Fruit fly (Drosophila melanogaster): Measurements from ENCODE around the gene ph-p.

ph-p gene

dm6 chrX:2139610-2140009 lies 1.4 kb upstream of the ph-p start:
- no peak for TF ChIP-seq CG17801 (GFP tag; optimal IDR thresholded peaks at IDR 0.05; ENCODE audit: partially characterized antibody)

- TF ChIP-seq CG17801 (GFP tag; optimal IDR thresholded peaks at IDR 0.05; ENCODE audit: partially characterized antibody): no peak
Measured at dm6 chrX:2138417-2138816, 246 bp upstream of the ph-p start.

dm6 chrX:2137587-2138341 lies 407 bp downstream of the ph-p start:
- TF ChIP-seq CG17801 (GFP tag; optimal IDR thresholded peaks at IDR 0.05; ENCODE audit: partially characterized antibody): peak; percentile 97

- peak; percentile 97 for TF ChIP-seq CG17801 (GFP tag; optimal IDR thresholded peaks at IDR 0.05; ENCODE audit: partially characterized antibody)
Measured at dm6 chrX:2136831-2137452, 1.2 kb downstream of the ph-p start.

dm6 chrX:2135868-2136787 lies 2.0 kb downstream of the ph-p start:
- TF ChIP-seq CG17801 (GFP tag; optimal IDR thresholded peaks at IDR 0.05; ENCODE audit: partially characterized antibody): no peak

- TF ChIP-seq CG17801 (GFP tag; optimal IDR thresholded peaks at IDR 0.05; ENCODE audit: partially characterized antibody): peak; percentile 88
Measured at dm6 chrX:2134965-2135758, 3.0 kb downstream of the ph-p start.

dm6 chrX:2134226-2134880 lies 3.8 kb downstream of the ph-p start:
- no peak for TF ChIP-seq CG17801 (GFP tag; optimal IDR thresholded peaks at IDR 0.05; ENCODE audit: partially characterized antibody)

dm6 chrX:2125527-2126088 lies 12.6 kb downstream of the ph-p start:
- TF ChIP-seq CG17801 (GFP tag; optimal IDR thresholded peaks at IDR 0.05; ENCODE audit: partially characterized antibody): no peak

dm6 chrX:2123965-2124688 lies 14.0 kb downstream of the ph-p start:
- peak; percentile 82 for TF ChIP-seq CG17801 (GFP tag; optimal IDR thresholded peaks at IDR 0.05; ENCODE audit: partially characterized antibody)

- peak; percentile 95 for TF ChIP-seq CG17801 (GFP tag; optimal IDR thresholded peaks at IDR 0.05; ENCODE audit: partially characterized antibody)
Measured at dm6 chrX:2123013-2123964, 14.9 kb downstream of the ph-p start, which contains the start of gene ph-d. Gene ph-d (minus strand): TSS chrX:2123286.

- TF ChIP-seq CG17801 (GFP tag; optimal IDR thresholded peaks at IDR 0.05; ENCODE audit: partially characterized antibody): peak; percentile 49
Measured at dm6 chrX:2121716-2122601, 16.2 kb downstream of the ph-p start.
